Fruit fly (Drosophila melanogaster): Measurements from ENCODE around the gene HP5.

HP5 gene

DNA sequence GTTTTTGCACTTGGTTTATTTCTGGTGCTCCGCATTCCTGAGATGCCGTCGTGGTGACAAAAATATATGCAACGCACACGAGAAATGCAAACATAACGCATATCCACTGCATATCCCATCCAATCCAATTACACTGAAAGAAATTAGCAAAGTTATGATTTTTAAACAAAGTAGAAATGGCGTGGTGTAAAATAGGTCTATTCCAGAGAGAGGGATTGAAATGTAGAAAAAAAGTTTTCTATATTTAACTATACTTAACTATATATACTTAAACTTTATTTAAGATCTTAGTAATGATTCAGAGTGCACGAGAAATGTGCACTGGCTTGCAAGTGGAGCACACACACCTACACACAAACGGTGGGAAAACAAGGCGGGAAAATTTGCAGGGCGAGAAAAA, 37.6 kb downstream of the HP5 start:
- TF ChIP-seq usp (GFP tag; optimal IDR thresholded peaks at IDR 0.05) (no peak), Dll (optimal IDR thresholded peaks at IDR 0.05) (no peak), CG8478 (optimal IDR thresholded peaks at IDR 0.05) (no peak), EcR (GFP tag; optimal IDR thresholded peaks at IDR 0.05) (no peak), psq (optimal IDR thresholded peaks at IDR 0.05) (no peak), pan (optimal IDR thresholded peaks at IDR 0.05) (no peak)

DNA sequence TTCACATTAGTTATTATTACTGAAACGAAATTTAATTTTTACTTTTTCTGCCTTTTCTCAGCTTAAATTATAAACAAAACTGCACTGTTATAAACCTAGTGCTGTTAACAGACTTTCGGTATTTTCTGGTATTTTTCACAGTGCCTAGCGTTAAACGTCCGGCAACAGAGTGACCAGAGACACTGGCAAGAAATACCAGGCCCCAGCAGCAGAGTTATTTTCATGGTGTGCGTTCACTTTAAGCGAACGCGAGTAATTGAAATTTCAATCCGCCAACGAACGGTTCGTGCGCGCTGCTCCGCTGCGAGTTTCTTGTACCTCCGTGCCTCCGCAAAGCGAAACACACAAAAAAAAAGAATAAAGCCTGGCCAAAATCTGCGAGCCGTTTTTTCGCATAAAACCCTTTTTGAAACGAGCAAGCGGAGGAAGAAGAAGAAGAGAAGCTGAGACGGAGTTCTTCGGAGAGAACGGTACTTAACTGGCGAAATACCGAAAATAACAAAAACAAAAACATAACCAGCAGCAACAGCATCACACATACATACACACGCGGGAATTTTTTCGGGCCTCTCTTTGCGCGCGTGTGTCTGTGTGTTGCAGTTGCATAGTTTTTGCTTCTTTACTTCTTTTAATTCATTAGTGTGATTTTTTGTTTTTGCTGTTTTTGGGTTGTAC, 38.5 kb downstream of the HP5 start, which contains the start of gene Drak:
Gene Drak, plus strand, starts transcription at position 220 of the 675 bp plus-strand sequence.
- TF ChIP-seq EcR (GFP tag; optimal IDR thresholded peaks at IDR 0.05) (no peak), psq (optimal IDR thresholded peaks at IDR 0.05) (no peak), Dll (optimal IDR thresholded peaks at IDR 0.05) (no peak), CG8478 (optimal IDR thresholded peaks at IDR 0.05) (no peak), usp (GFP tag; optimal IDR thresholded peaks at IDR 0.05) (no peak), pan (optimal IDR thresholded peaks at IDR 0.05) (no peak)

DNA sequence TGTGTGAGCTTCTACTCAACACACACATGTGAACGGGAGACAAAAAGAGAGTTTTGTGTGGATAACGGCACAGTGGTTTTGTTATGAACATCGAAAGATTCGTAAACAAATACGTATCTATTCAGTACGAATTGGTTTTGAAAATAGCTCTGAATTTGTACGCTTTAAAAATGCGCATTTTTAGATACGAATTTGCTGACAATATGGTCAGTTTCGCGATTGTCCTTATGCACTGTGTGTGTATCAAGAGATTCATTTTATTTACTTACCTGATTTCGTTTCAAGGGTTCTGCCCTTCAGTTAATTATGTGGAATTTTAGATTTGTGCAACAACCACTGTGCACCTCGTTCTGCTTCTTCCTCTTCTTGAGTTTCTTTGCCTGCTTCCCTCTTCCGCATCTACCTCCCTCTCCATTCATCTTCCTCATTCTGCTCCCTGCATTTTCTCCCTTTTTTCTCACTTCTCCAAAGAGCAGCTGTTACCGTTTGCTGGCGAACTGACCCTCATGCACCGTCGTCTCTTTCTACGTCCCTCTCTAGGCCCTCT, 40.2 kb downstream of the HP5 start:
- no peak for TF ChIP-seq usp (GFP tag; optimal IDR thresholded peaks at IDR 0.05)
- TF ChIP-seq EcR (GFP tag; optimal IDR thresholded peaks at IDR 0.05) = no peak
- TF ChIP-seq pan (optimal IDR thresholded peaks at IDR 0.05) = peak; percentile 18
- no peak for TF ChIP-seq Dll (optimal IDR thresholded peaks at IDR 0.05)

DNA sequence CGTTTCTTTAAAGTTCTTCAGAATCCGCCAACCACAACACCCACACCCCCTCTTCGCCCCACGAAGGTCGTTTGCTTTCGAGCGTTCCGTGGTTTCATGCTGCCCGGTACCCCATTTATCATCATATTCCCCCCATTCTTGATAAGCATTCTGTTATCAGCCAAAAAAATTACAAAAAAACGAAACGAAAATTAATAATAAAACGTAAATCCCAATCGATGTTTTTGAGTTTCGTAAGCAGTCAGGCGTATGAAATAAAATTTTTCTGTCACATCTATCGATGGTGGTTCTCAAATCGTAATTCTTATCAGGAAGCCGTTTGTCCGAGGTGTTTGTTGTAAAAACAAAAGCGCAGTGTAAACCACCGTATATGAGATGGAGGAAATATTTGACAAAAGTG, 40.9 kb downstream of the HP5 start:
- TF ChIP-seq pan (optimal IDR thresholded peaks at IDR 0.05) = no peak
- no peak for TF ChIP-seq usp (GFP tag; optimal IDR thresholded peaks at IDR 0.05)
- TF ChIP-seq CG8478 (optimal IDR thresholded peaks at IDR 0.05) = no peak
- no peak for TF ChIP-seq Dll (optimal IDR thresholded peaks at IDR 0.05)
- no peak for TF ChIP-seq EcR (GFP tag; optimal IDR thresholded peaks at IDR 0.05)
- TF ChIP-seq psq (optimal IDR thresholded peaks at IDR 0.05) = no peak

DNA sequence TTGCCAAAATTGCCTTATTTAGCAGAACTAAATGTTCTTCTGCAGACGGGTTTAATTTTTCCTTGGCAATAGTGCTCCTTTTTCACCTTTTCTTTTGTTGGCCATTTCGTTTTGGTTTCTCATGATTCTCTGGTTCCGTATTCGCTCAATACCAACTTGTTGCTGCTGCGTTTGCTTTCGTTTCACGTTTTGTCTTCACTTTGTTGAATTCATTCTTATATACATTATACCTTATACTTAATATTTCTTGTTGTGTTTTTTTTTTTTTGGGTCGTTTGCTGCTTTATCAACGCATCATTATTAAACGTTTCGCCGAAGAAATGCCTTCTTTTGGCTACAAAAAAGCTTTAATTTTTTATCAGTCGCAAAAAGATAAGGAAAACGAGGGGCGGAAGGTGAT, 41.7 kb downstream of the HP5 start:
- TF ChIP-seq pan (optimal IDR thresholded peaks at IDR 0.05) = no peak
- TF ChIP-seq Dll (optimal IDR thresholded peaks at IDR 0.05) = no peak
- TF ChIP-seq psq (optimal IDR thresholded peaks at IDR 0.05) = no peak

DNA sequence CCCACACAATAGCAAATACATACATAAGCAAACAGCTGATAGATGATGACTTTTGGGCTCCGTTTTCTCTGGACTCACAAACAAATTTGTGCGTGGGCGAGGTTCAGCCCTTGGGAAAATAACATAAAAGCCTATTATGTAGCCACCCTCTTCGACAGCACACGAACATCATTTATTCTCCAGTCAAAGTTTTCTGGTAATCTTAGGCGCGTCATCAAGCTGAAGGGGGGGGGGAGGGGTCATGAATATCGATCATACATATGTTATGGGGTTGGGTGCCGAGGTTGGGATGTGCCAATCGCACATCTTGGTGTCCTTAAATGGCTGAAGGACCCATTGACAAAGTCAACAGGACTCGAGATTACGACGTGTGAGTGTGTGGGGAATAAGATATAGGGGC, 43.6 kb downstream of the HP5 start:
- TF ChIP-seq psq (optimal IDR thresholded peaks at IDR 0.05) (no peak), EcR (GFP tag; optimal IDR thresholded peaks at IDR 0.05) (no peak), usp (GFP tag; optimal IDR thresholded peaks at IDR 0.05) (no peak), Dll (optimal IDR thresholded peaks at IDR 0.05) (no peak), pan (optimal IDR thresholded peaks at IDR 0.05) (no peak), CG8478 (optimal IDR thresholded peaks at IDR 0.05) (no peak)

DNA sequence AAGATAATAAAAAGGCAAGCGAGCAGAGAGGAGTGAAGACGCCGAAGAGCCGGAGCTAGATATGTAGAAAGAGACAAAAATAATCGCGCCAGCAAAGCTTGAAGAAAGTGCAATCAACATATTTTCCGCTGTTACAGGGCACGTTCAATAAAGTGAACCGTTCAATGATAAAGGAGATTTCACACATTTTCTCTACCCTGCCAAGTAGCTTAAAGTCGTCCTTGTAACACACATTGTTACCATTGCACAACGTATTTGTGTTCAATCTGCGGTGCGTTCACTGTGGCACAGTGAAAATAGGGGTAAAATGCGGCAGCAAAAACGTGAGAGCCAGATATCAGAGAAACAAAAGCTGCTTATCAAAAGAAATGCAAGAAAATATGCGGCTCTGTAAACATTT, 44.9 kb downstream of the HP5 start:
- TF ChIP-seq psq (optimal IDR thresholded peaks at IDR 0.05) = no peak
- no peak for TF ChIP-seq Dll (optimal IDR thresholded peaks at IDR 0.05)
- no peak for TF ChIP-seq pan (optimal IDR thresholded peaks at IDR 0.05)
- TF ChIP-seq CG8478 (optimal IDR thresholded peaks at IDR 0.05) = no peak
- TF ChIP-seq usp (GFP tag; optimal IDR thresholded peaks at IDR 0.05) = no peak
- no peak for TF ChIP-seq EcR (GFP tag; optimal IDR thresholded peaks at IDR 0.05)

DNA sequence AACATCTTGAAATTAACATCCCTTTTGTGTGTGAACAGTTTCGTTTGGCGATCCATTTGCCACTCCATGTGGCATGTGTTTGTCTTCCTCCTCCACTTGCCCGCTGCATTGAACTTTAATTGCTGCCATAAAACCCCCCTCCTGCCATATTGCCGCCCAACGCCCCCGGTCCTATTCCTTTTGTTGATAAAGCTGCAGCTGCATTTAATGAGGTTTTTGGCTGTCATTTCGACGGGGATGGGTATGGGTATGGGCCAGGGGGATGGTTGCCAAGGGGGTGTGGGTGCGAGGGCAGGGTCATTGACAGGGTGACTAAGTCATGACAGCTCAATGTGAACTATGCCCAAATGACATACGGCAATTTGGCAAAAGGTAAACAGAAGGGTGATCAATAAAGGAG, 45.7 kb downstream of the HP5 start:
- no peak for TF ChIP-seq psq (optimal IDR thresholded peaks at IDR 0.05)
- TF ChIP-seq EcR (GFP tag; optimal IDR thresholded peaks at IDR 0.05) = no peak
- no peak for TF ChIP-seq Dll (optimal IDR thresholded peaks at IDR 0.05)
- no peak for TF ChIP-seq pan (optimal IDR thresholded peaks at IDR 0.05)
- no peak for TF ChIP-seq CG8478 (optimal IDR thresholded peaks at IDR 0.05)
- no peak for TF ChIP-seq usp (GFP tag; optimal IDR thresholded peaks at IDR 0.05)

DNA sequence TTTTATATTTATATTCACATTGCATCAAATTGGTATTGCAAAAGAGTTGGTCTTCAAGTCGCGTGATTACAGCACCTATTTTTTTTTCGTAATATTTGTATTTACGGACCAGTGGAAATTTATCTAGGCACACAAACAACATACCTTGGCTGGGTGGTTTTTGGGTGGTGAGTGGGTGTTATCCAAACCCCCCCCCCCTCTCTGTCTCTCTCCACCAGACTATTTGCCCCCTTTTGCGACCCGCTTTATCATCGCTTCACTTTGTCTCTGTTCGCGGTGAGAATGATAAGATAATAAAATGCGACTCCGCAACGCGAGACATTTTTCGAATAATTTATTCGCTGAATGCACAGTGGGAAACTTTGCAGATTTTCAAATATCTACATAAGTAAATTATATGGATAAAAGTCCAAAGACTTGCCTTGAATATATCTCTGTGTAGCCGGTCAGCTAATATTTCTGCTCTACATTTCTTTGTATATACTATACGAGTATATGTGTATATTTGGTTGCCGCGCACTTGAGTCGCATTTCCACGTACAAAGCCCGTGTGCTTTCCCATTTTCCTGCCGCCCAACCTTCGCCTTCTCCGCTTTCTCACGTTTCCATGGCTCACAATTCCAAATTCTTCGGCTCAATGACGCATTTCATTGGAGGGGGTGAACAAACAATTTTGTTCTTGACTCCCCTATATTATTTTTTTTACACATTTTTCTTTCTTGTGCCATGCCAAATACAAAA, 46.8 kb downstream of the HP5 start:
- TF ChIP-seq psq (optimal IDR thresholded peaks at IDR 0.05) = no peak

DNA sequence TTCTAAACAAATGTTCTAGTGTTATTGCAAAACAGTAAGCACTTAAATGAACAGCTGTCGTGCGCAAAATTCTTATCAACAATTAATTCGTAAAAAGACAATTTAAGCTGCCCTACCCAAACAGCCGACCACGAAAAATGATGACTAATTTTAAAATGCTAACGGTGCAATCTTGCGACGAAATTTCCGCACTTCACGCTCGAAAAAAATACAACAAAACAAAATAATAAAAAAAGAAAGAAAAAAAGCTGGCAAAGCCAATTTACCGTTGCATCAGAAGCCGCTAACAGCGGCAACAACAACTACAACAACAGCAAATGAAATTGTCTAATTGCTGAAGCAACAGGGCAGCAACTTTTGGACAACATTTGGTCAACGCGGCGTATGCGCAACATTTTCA, 49.0 kb downstream of the HP5 start:
- no peak for TF ChIP-seq EcR (GFP tag; optimal IDR thresholded peaks at IDR 0.05)
- no peak for TF ChIP-seq pan (optimal IDR thresholded peaks at IDR 0.05)
- TF ChIP-seq Dll (optimal IDR thresholded peaks at IDR 0.05) = no peak
- TF ChIP-seq CG8478 (optimal IDR thresholded peaks at IDR 0.05) = no peak
- TF ChIP-seq psq (optimal IDR thresholded peaks at IDR 0.05) = no peak
- no peak for TF ChIP-seq usp (GFP tag; optimal IDR thresholded peaks at IDR 0.05)

DNA sequence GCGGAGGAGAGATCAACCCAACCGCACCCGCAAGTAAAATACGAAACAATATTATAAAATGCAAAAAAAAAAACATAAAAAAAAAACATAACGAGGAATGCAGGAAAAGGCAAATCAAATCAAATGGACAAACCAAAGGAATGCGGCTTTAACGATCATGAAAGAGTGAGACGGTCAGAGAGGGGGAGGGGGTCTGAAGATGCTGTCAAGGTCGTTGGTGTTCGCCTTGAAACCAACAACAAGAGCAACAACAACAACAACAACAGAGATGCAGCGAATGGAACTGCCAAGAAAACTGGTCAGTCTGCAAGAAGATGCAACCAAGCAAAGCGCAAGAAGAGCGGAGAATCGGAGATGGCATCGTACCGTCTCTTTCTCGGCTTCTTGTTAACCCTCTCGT, 51.6 kb downstream of the HP5 start:
- TF ChIP-seq psq (optimal IDR thresholded peaks at IDR 0.05) = no peak
- TF ChIP-seq CG8478 (optimal IDR thresholded peaks at IDR 0.05) = no peak
- TF ChIP-seq pan (optimal IDR thresholded peaks at IDR 0.05) = no peak
- TF ChIP-seq usp (GFP tag; optimal IDR thresholded peaks at IDR 0.05) = no peak
- TF ChIP-seq Dll (optimal IDR thresholded peaks at IDR 0.05) = no peak
- TF ChIP-seq EcR (GFP tag; optimal IDR thresholded peaks at IDR 0.05) = no peak
